Worm (Caenorhabditis elegans): ENCODE measurements around the gene T10C6.15.

- TF ChIP-seq nhr-28 (tag; optimal IDR thresholded peaks at IDR 0.05): peak; percentile 42
- no peak for TF ChIP-seq hif-1 (tag; optimal IDR thresholded peaks at IDR 0.05)
- TF ChIP-seq spr-1 (tag; optimal IDR thresholded peaks at IDR 0.05): no peak
- no peak for TF ChIP-seq zfp-2 (tag; optimal IDR thresholded peaks at IDR 0.05)
- TF ChIP-seq Y75B8A.6 (GFP tag; IDR thresholded peaks at IDR 0.05): no peak
- TF ChIP-seq unc-39 (tag; optimal IDR thresholded peaks at IDR 0.05): no peak
- no peak for TF ChIP-seq F26F4.8 (GFP tag; conservative IDR thresholded peaks at IDR 0.05)
- no peak for TF ChIP-seq dpl-1 (GFP tag; optimal IDR thresholded peaks at IDR 0.05)
- no peak for TF ChIP-seq ztf-11 (tag; optimal IDR thresholded peaks at IDR 0.05)
- TF ChIP-seq mes-2 (tag; optimal IDR thresholded peaks at IDR 0.05; ENCODE audit: poor library complexity, severe bottlenecking): no peak
- TF ChIP-seq ZK546.5 (tag; optimal IDR thresholded peaks at IDR 0.05): no peak
- TF ChIP-seq ceh-28 (tag; optimal IDR thresholded peaks at IDR 0.05): no peak
Observed at ce11 chrV:16043686-16044085, 2.1 kb downstream of the T10C6.15 start.
